Worm (Caenorhabditis elegans) whole organism, young adult: ENCODE results near the gene ZC132.9.

Experiments
- T07F8.4 ChIP-seq: sonication (generic microtip); optimal IDR thresholded peaks from 2 replicates; lab custom pipeline; 2016; ENCODE audit warnings: mild to moderate bottlenecking, missing genetic modification characterization, moderate library complexity, missing compliant biosample characterization
- hlh-26 ChIP-seq: fragments of 200-800 bp; sonication (Bioruptor generic); conservative IDR thresholded peaks from 2 replicates; pipeline ENCODE4 v1.3.6; 2022; ENCODE audit warnings: missing genetic modification reagents, missing genetic modification characterization, missing compliant biosample characterization
- pha-4 ChIP-seq: fragments of 150-350 bp; sonication (generic microtip); optimal IDR thresholded peaks from 2 replicates; lab custom pipeline; 2014; ENCODE audit warnings: missing biosample characterization, missing genetic modification reagents, missing genetic modification characterization
- repo-1 ChIP-seq: sonication (generic microtip); optimal IDR thresholded peaks from 2 replicates; lab custom pipeline; 2017; ENCODE audit warnings: mild to moderate bottlenecking, missing genetic modification characterization, missing compliant biosample characterization

DNA sequence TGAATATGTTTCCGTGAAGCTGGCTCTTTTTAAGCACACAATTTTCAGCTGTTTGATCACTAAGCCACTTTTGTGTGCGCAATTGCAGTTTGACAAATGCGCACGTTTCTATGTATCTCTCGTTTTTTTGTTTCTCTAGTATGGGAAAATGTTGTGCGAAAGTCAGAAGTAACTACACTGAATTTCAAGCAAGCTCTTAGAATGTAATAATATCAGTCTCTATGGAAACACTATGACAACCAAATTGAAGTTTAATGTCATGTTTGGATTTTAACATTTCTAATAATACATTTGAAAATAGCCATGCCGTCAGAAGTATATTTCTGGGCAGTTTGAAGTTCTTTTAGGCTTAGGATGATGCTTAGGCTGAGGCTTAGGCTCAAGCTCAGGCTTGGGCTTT, at the start of gene ZC132.9:
- no peak for TF ChIP-seq T07F8.4
- TF ChIP-seq pha-4 (tag; lab: Kevin White, UChicago) = no peak
- no peak for TF ChIP-seq hlh-26 (GFP tag; lab: Robert Waterston, UW)
- TF ChIP-seq repo-1 (tag; lab: Kevin White, UChicago) = no peak
